Fruit fly (Drosophila melanogaster): Measurements from ENCODE around the gene RFeSP.

Gene RFeSP

DNA sequence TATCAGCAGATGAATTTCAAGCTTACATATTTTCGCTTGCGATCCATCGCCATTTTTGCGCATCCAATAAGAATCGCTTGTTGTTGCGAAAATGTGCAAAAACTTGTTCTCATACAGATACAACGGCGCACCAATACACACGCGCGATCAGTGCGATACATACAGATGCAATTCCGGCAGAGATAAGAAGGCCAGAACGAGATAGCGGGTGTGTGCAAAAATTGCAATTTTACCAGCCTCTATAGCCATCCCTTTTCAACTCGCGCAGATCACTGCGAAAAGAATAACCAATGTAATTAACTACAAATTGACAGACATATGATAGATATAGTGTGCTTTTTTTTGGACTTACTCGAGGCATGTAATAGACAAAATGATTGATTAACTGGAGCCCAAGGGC, 30.4 kb upstream of the RFeSP start (continued):
- TF ChIP-seq CG6276 (GFP tag; optimal IDR thresholded peaks at IDR 0.05): no peak
- TF ChIP-seq pdm3 (GFP tag; optimal IDR thresholded peaks at IDR 0.05): no peak
- TF ChIP-seq CG11762 (GFP tag; optimal IDR thresholded peaks at IDR 0.05; ENCODE audit: insufficient read depth): no peak
- no peak for TF ChIP-seq CG34406 (GFP tag; optimal IDR thresholded peaks at IDR 0.05)
- TF ChIP-seq Eip75B (GFP tag; optimal IDR thresholded peaks at IDR 0.05): no peak
- TF ChIP-seq CG6854 (GFP tag; optimal IDR thresholded peaks at IDR 0.05): no peak
- no peak for TF ChIP-seq spab (GFP tag; optimal IDR thresholded peaks at IDR 0.05)
- no peak for TF ChIP-seq CG10631 (GFP tag; optimal IDR thresholded peaks at IDR 0.05)
- no peak for TF ChIP-seq Hr38 (GFP tag; optimal IDR thresholded peaks at IDR 0.05)
- no peak for TF ChIP-seq CG15336 (GFP tag; IDR thresholded peaks at IDR 0.05)
- no peak for TF ChIP-seq CG6808 (GFP tag; optimal IDR thresholded peaks at IDR 0.05)
- peak; percentile 2 for TF ChIP-seq Eip78C (GFP tag)
- TF ChIP-seq CG31627 (GFP tag; optimal IDR thresholded peaks at IDR 0.05): no peak
- TF ChIP-seq CG9139 (GFP tag; optimal IDR thresholded peaks at IDR 0.05): no peak
- no peak for TF ChIP-seq Eip93F (GFP tag; optimal IDR thresholded peaks at IDR 0.05)
- no peak for TF ChIP-seq cyc (GFP tag; optimal IDR thresholded peaks at IDR 0.05)
- no peak for TF ChIP-seq Sox15 (GFP tag; optimal IDR thresholded peaks at IDR 0.05)
- no peak for TF ChIP-seq CG32006 (GFP tag; optimal IDR thresholded peaks at IDR 0.05)
- TF ChIP-seq net (GFP tag; optimal IDR thresholded peaks at IDR 0.05): no peak
- no peak for TF ChIP-seq svp (GFP tag)
- no peak for TF ChIP-seq topi (GFP tag; optimal IDR thresholded peaks at IDR 0.05)
- no peak for TF ChIP-seq CG8632 (GFP tag; optimal IDR thresholded peaks at IDR 0.05)

DNA sequence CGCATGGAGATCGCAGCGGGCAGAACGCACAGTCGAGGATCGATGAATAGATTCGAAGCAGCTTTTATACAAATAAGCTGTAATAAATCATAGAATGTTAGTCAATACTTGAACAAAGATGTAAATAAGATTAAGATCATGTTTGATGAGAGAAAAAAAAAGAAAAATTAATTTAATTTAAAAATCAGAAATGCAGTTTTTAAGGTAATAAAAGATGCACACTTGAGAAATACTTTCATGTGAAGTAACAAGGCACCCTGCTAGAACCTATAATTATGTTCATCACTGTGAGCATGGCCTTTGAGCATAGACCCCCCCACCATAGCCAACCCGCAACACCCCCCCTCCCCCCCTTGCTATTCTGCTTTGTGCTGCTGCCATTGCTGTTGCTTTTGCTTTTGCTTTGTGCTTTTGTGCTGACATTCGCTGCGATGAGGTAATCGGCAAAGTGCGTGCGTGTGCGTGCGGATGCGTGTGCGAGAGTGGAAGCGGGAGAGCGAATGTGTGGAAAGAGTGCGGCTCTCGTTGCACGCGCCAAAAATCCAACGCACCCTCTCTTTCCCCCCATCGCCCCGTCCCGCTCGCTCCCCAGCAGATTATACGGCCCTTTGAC, 29.4 kb upstream of the RFeSP start:
- TF ChIP-seq CG6792 (GFP tag; optimal IDR thresholded peaks at IDR 0.05): peak; percentile 59
- peak; percentile 40 for TF ChIP-seq CG11902 (GFP tag; optimal IDR thresholded peaks at IDR 0.05)
- TF ChIP-seq CG15336 (GFP tag; IDR thresholded peaks at IDR 0.05): peak; percentile 53
- TF ChIP-seq net (GFP tag; optimal IDR thresholded peaks at IDR 0.05): peak; percentile 53
- TF ChIP-seq ss (GFP tag; optimal IDR thresholded peaks at IDR 0.05): peak; percentile 74 to 75
- TF ChIP-seq CG11294 (GFP tag; IDR thresholded peaks at IDR 0.05): no peak
- peak; percentile 13 for TF ChIP-seq Lpt (GFP tag; optimal IDR thresholded peaks at IDR 0.05)
- peak; percentile 68; the same call in 2 of the 3 replicates for TF ChIP-seq CG6163 (GFP tag; IDR thresholded peaks at IDR 0.05)
- peak; percentile 28 for TF ChIP-seq Sox15 (GFP tag; optimal IDR thresholded peaks at IDR 0.05)
- TF ChIP-seq Gug (GFP tag; IDR thresholded peaks at IDR 0.05): no peak; the same call in 1 of the 2 replicates
- TF ChIP-seq CG9139 (GFP tag; optimal IDR thresholded peaks at IDR 0.05): peak; percentile 67
- no peak for TF ChIP-seq eg (GFP tag; IDR thresholded peaks at IDR 0.05)
- TF ChIP-seq pdm3 (GFP tag; optimal IDR thresholded peaks at IDR 0.05): peak; percentile 46
- TF ChIP-seq CG4318 (GFP tag; optimal IDR thresholded peaks at IDR 0.05): no peak
- peak; percentile 46 for TF ChIP-seq Hr39 (GFP tag; optimal IDR thresholded peaks at IDR 0.05)
- TF ChIP-seq esn (GFP tag; optimal IDR thresholded peaks at IDR 0.05): peak; percentile 69
- peak; percentile 53 for TF ChIP-seq lz (GFP tag; optimal IDR thresholded peaks at IDR 0.05)
- peak; percentile 61 for TF ChIP-seq Eip75B (GFP tag; optimal IDR thresholded peaks at IDR 0.05)
- peak; percentile 80 for TF ChIP-seq dsx (GFP tag; optimal IDR thresholded peaks at IDR 0.05; ENCODE audit: poor library complexity, severe bottlenecking)
- TF ChIP-seq CG10631 (GFP tag; optimal IDR thresholded peaks at IDR 0.05): peak; percentile 74
- TF ChIP-seq svp (GFP tag): peak; percentile 84
- peak; percentile 90 for TF ChIP-seq fkh (GFP tag; optimal IDR thresholded peaks at IDR 0.05)
- TF ChIP-seq acj6 (GFP tag; optimal IDR thresholded peaks at IDR 0.05): peak; percentile 70
- TF ChIP-seq Smox (GFP tag; optimal IDR thresholded peaks at IDR 0.05): peak; percentile 34
- no peak for TF ChIP-seq fd85E (GFP tag; optimal IDR thresholded peaks at IDR 0.05)
- TF ChIP-seq Sox14 (GFP tag; optimal IDR thresholded peaks at IDR 0.05): peak; percentile 66
- TF ChIP-seq achi (GFP tag; optimal IDR thresholded peaks at IDR 0.05): peak; percentile 64
- peak; percentile 46 for TF ChIP-seq CG8632 (GFP tag; optimal IDR thresholded peaks at IDR 0.05)
- no peak for TF ChIP-seq Hr38 (GFP tag; optimal IDR thresholded peaks at IDR 0.05)
- peak; percentile 50 for TF ChIP-seq CG34406 (GFP tag; optimal IDR thresholded peaks at IDR 0.05)
- TF ChIP-seq vri (GFP tag; optimal IDR thresholded peaks at IDR 0.05): peak; percentile 47
- peak; percentile 20 for TF ChIP-seq CG6276 (GFP tag; optimal IDR thresholded peaks at IDR 0.05)
- peak; percentile 55 for TF ChIP-seq CG7368 (GFP tag; optimal IDR thresholded peaks at IDR 0.05)
- TF ChIP-seq Ets96B (tag; optimal IDR thresholded peaks at IDR 0.05): peak; percentile 82
- no peak for TF ChIP-seq Blimp-1 (GFP tag; optimal IDR thresholded peaks at IDR 0.05)
- peak; percentile 38 for TF ChIP-seq Ets21C (GFP tag; optimal IDR thresholded peaks at IDR 0.05)
- peak; percentile 62 for TF ChIP-seq OdsH (GFP tag; optimal IDR thresholded peaks at IDR 0.05)
- TF ChIP-seq CG6854 (GFP tag; optimal IDR thresholded peaks at IDR 0.05): no peak
- TF ChIP-seq CG31627 (GFP tag; optimal IDR thresholded peaks at IDR 0.05): peak; percentile 49
- TF ChIP-seq CG1621 (tag; optimal IDR thresholded peaks at IDR 0.05): peak; percentile 69
- TF ChIP-seq topi (GFP tag; optimal IDR thresholded peaks at IDR 0.05): peak; percentile 63

Measured in whole organism, prepupa.